Fruit fly (Drosophila melanogaster): ENCODE results near the gene VhaAC39-2.
A peak's percentile ranks its signal among the peaks of the same experiment; 100 is the strongest.

VhaAC39-2 gene

DNA sequence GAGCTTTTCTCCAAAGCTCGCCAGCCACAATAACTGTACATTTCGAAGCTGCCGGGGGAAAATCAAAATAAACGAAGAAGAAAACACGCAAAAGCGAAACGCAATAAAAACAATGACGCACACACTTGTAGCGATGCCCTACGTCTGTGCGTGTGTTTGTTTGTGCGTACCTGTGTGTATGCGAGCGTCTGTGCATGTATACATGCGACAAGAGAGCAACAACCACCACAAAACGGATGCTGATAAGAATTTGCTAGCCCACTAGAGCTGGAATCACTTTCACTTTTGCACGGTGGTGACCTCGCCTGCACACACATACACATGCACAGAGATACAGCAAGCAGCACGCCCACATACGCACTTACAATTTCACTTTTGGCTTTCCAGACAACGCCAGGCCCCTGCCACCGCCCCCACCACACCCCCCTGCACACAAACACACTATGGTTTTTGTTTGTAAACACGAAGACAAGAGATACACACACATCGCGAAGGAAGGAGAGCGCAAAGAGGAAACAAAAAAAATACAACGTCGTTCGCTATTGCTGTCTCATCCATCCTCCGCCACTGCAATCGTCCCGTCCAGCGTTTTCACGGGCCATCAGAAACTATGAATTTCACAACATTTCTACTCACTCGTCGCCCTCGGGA lies 2.1 kb downstream of the VhaAC39-2 start (continued):
- TF ChIP-seq ssp (GFP tag; IDR thresholded peaks at IDR 0.05) (no peak), fu2 (GFP tag; optimal IDR thresholded peaks at IDR 0.05) (no peak), chif (GFP tag; optimal IDR thresholded peaks at IDR 0.05) (no peak), Dad (GFP tag; optimal IDR thresholded peaks at IDR 0.05) (no peak), Hr39 (optimal IDR thresholded peaks at IDR 0.05) (no peak), nom (GFP tag; optimal IDR thresholded peaks at IDR 0.05) (peak; percentile 77), CG6272 (GFP tag; IDR thresholded peaks at IDR 0.05) (no peak), lola (GFP tag; optimal IDR thresholded peaks at IDR 0.05) (peak in 1 of 3 experiments; percentile 66), CG2116 (GFP tag; optimal IDR thresholded peaks at IDR 0.05) (no peak), Six4 (GFP tag; optimal IDR thresholded peaks at IDR 0.05) (no peak), Spps (tag; optimal IDR thresholded peaks at IDR 0.05) (no peak), CG12071 (GFP tag; optimal IDR thresholded peaks at IDR 0.05) (no peak), CG4282 (GFP tag; optimal IDR thresholded peaks at IDR 0.05) (no peak), CG2712 (tag; optimal IDR thresholded peaks at IDR 0.05) (peak; percentile 21), stc (GFP tag; IDR thresholded peaks at IDR 0.05) (no peak), ato (GFP tag; IDR thresholded peaks at IDR 0.05; ENCODE audit: partially characterized antibody) (no peak), crc (GFP tag; optimal IDR thresholded peaks at IDR 0.05) (no peak), Adf1 (GFP tag; IDR thresholded peaks at IDR 0.05) (peak; percentile 38; the same call in 1 of the 2 replicates), Atf3 (GFP tag; optimal IDR thresholded peaks at IDR 0.05) (peak; percentile 5), trh (GFP tag; optimal IDR thresholded peaks at IDR 0.05) (no peak), Nf-YB (GFP tag; optimal IDR thresholded peaks at IDR 0.05) (no peak), Sox102F (GFP tag; optimal IDR thresholded peaks at IDR 0.05) (no peak), vnd (GFP tag; IDR thresholded peaks at IDR 0.05; ENCODE audit: partially characterized antibody) (no peak), CG16815 (GFP tag; optimal IDR thresholded peaks at IDR 0.05) (no peak), exex (tag; optimal IDR thresholded peaks at IDR 0.05) (no peak), CG18599 (GFP tag; optimal IDR thresholded peaks at IDR 0.05) (no peak), NfI (GFP tag; optimal IDR thresholded peaks at IDR 0.05) (no peak), CG17361 (GFP tag; IDR thresholded peaks at IDR 0.05) (no peak; the same call in 2 of the 3 replicates), Dref (GFP tag; IDR thresholded peaks at IDR 0.05) (no peak), CG1603 (tag; optimal IDR thresholded peaks at IDR 0.05) (peak; percentile 14), Doc3 (GFP tag; IDR thresholded peaks at IDR 0.05; ENCODE audit: partially characterized antibody) (no peak), Gsc (GFP tag; IDR thresholded peaks at IDR 0.05) (no peak), Vsx1 (GFP tag; optimal IDR thresholded peaks at IDR 0.05) (no peak), CG14014 (GFP tag; IDR thresholded peaks at IDR 0.05) (peak; percentile 7; the same call in 1 of the 2 replicates), Dip3 (GFP tag; optimal IDR thresholded peaks at IDR 0.05) (no peak), wdn (GFP tag; IDR thresholded peaks at IDR 0.05) (0 out of 2 replicates have a peak, but pooled peaks have one; percentile 29), Aef1 (GFP tag; IDR thresholded peaks at IDR 0.05) (no peak), Jarid2 (GFP tag; optimal IDR thresholded peaks at IDR 0.05) (no peak), CG6254 (GFP tag; optimal IDR thresholded peaks at IDR 0.05) (no peak), CG8089 (GFP tag; optimal IDR thresholded peaks at IDR 0.05) (no peak), Mrtf (GFP tag; IDR thresholded peaks at IDR 0.05) (no peak), zfh2 (GFP tag; optimal IDR thresholded peaks at IDR 0.05) (no peak), cas (GFP tag; IDR thresholded peaks at IDR 0.05) (no peak), D19B (GFP tag; optimal IDR thresholded peaks at IDR 0.05) (no peak), tio (GFP tag; optimal IDR thresholded peaks at IDR 0.05) (no peak), luna (GFP tag; optimal IDR thresholded peaks at IDR 0.05) (no peak), CG7357 (GFP tag; IDR thresholded peaks at IDR 0.05) (no peak), Poxn (GFP tag; IDR thresholded peaks at IDR 0.05) (no peak), sens (GFP tag) (peak; percentile 54), CG7372 (GFP tag; IDR thresholded peaks at IDR 0.05) (no peak), CG42726 (GFP tag; IDR thresholded peaks at IDR 0.05; ENCODE audit: partially characterized antibody) (no peak)

Measured in whole organism, embryonic.